Worm (Caenorhabditis elegans) whole organism, midembryonic: ENCODE measurements around the gene cut-6.

Source experiments
- T22C8.4 ChIP-seq: fragments of 200-800 bp; sonication (Bioruptor generic); IDR thresholded peaks from 2 replicates; pipeline ENCODE4 v1.3.6; 2022; ENCODE audit warnings: missing genetic modification characterization, missing compliant biosample characterization
- flt-1 ChIP-seq: fragments of 200-800 bp; sonication (Bioruptor generic); IDR thresholded peaks from 2 replicates; pipeline ENCODE4 v1.3.6; 2022; ENCODE audit warnings: missing genetic modification characterization, missing compliant biosample characterization
- klf-2 ChIP-seq: fragments of 200-800 bp; sonication (Bioruptor generic); conservative IDR thresholded peaks from 2 replicates; pipeline ENCODE4 v1.3.6; 2022; ENCODE audit warnings: missing genetic modification reagents, missing genetic modification characterization, missing compliant biosample characterization
- med-1 ChIP-seq: sonication (generic microtip); optimal IDR thresholded peaks from 2 replicates; lab custom pipeline; 2017; ENCODE audit warnings: missing genetic modification characterization, mild to moderate bottlenecking, missing compliant biosample characterization, antibody characterized with exemption, missing genetic modification reagents; ENCODE audit not compliant: insufficient read depth
- ref-1 ChIP-seq: fragments of 200-800 bp; sonication (Bioruptor generic); conservative IDR thresholded peaks from 2 replicates; pipeline ENCODE4 v1.3.6; 2022; ENCODE audit warnings: missing genetic modification reagents, missing genetic modification characterization, missing compliant biosample characterization
- tab-1 ChIP-seq: fragments of 200-800 bp; sonication (Bioruptor generic); IDR thresholded peaks from 2 replicates; pipeline ENCODE4 v1.3.6; 2022; ENCODE audit warnings: missing genetic modification characterization, missing compliant biosample characterization
- ztf-23 ChIP-seq: fragments of 200-800 bp; sonication (Bioruptor generic); IDR thresholded peaks from 2 replicates; pipeline ENCODE4 v1.3.6; 2022; ENCODE audit warnings: missing genetic modification reagents, missing genetic modification characterization, missing compliant biosample characterization
- ztf-29 ChIP-seq: fragments of 200-800 bp; sonication (Bioruptor generic); IDR thresholded peaks from 2 replicates; pipeline ENCODE4 v1.3.6; 2022; ENCODE audit warnings: missing genetic modification reagents, missing genetic modification characterization, missing compliant biosample characterization

DNA sequence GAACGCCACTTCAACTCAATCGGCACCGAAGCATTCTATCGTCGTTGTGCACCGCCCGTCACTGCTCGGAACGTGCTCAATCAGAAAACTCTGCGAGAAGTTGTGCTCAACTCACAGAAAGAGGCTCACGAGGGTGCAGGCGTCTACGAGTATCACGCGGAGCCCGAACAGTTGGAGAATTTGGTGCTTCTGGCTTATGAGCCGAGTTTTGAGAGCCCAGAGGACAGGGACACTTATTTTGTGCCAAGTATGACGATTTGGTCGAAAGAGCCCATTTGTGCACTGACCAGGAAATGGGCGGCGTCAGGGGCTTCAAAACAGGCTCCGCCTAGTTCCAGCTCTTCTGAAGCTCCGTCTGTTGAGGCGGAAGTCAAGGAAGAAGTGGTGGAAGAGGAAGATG, 22.4 kb upstream of the cut-6 start:
- TF ChIP-seq T22C8.4 (GFP tag; lab: Robert Waterston, UW): no peak
- TF ChIP-seq med-1 (GFP tag; lab: Kevin White, UChicago): no peak
- TF ChIP-seq klf-2 (GFP tag; lab: Robert Waterston, UW): no peak
- TF ChIP-seq flt-1 (GFP tag; lab: Robert Waterston, UW): no peak
- TF ChIP-seq ref-1 (GFP tag; lab: Robert Waterston, UW): no peak
- no peak for TF ChIP-seq ztf-29
- TF ChIP-seq tab-1 (GFP tag; lab: Robert Waterston, UW): no peak
- TF ChIP-seq ztf-23: no peak
